Fruit fly (Drosophila melanogaster): Measurements from ENCODE around the gene CG9922.
A peak's percentile ranks its signal among the peaks of the same experiment; 100 is the strongest.

CG9922 gene

dm6 chr3R:14041647-14042046 lies 5.4 kb upstream of the CG9922 start (continued):
- TF ChIP-seq Atf-2 (GFP tag; optimal IDR thresholded peaks at IDR 0.05) (no peak), lilli (GFP tag; optimal IDR thresholded peaks at IDR 0.05) (no peak), Rx (GFP tag; IDR thresholded peaks at IDR 0.05) (no peak), Oli (tag; optimal IDR thresholded peaks at IDR 0.05) (no peak), CG4730 (GFP tag; IDR thresholded peaks at IDR 0.05) (no peak), gem (tag; optimal IDR thresholded peaks at IDR 0.05) (peak; percentile 36), CG8765 (GFP tag; IDR thresholded peaks at IDR 0.05) (no peak), CG4404 (GFP tag; IDR thresholded peaks at IDR 0.05) (no peak), CG14710 (tag; optimal IDR thresholded peaks at IDR 0.05) (peak; percentile 31), seq (GFP tag; IDR thresholded peaks at IDR 0.05) (0 out of 2 replicates have a peak, but pooled peaks have one; percentile 19), toy (GFP tag; IDR thresholded peaks at IDR 0.05) (no peak), CG1832 (GFP tag; optimal IDR thresholded peaks at IDR 0.05) (no peak), CG10321 (GFP tag; IDR thresholded peaks at IDR 0.05) (no peak), fu2 (GFP tag; optimal IDR thresholded peaks at IDR 0.05) (no peak), CG12155 (GFP tag; optimal IDR thresholded peaks at IDR 0.05) (no peak), fd96Cb (tag; optimal IDR thresholded peaks at IDR 0.05) (peak; percentile 47), pum (GFP tag; optimal IDR thresholded peaks at IDR 0.05) (no peak), grau (tag; optimal IDR thresholded peaks at IDR 0.05) (peak; percentile 21), CG12299 (tag; optimal IDR thresholded peaks at IDR 0.05) (no peak), zfh1 (GFP tag; IDR thresholded peaks at IDR 0.05) (no peak), Fer3 (tag; optimal IDR thresholded peaks at IDR 0.05) (peak; percentile 44), TFAM (GFP tag; optimal IDR thresholded peaks at IDR 0.05) (no peak), CG32532 (GFP tag; IDR thresholded peaks at IDR 0.05) (no peak), CrebB (tag; optimal IDR thresholded peaks at IDR 0.05) (no peak), trem (tag; optimal IDR thresholded peaks at IDR 0.05) (peak; percentile 8), Mrtf (GFP tag; IDR thresholded peaks at IDR 0.05) (no peak), Blimp-1 (GFP tag; optimal IDR thresholded peaks at IDR 0.05) (peak; percentile 49), Scr (GFP tag; IDR thresholded peaks at IDR 0.05; ENCODE audit: partially characterized antibody) (no peak), CG4328 (GFP tag; optimal IDR thresholded peaks at IDR 0.05) (no peak), CG7839 (tag; optimal IDR thresholded peaks at IDR 0.05) (no peak), Doc3 (GFP tag; IDR thresholded peaks at IDR 0.05; ENCODE audit: partially characterized antibody) (no peak), CG15269 (tag; optimal IDR thresholded peaks at IDR 0.05) (peak; percentile 15), HLHmδ (GFP tag; optimal IDR thresholded peaks at IDR 0.05) (no peak), gt (GFP tag; IDR thresholded peaks at IDR 0.05) (no peak), maf-S (GFP tag; optimal IDR thresholded peaks at IDR 0.05) (no peak), Sox102F (GFP tag; optimal IDR thresholded peaks at IDR 0.05) (peak; percentile 38), CG4424 (GFP tag; optimal IDR thresholded peaks at IDR 0.05) (peak; percentile 3), rib (GFP tag; IDR thresholded peaks at IDR 0.05) (no peak), CG2875 (GFP tag; optimal IDR thresholded peaks at IDR 0.05) (no peak), CG12659 (GFP tag; optimal IDR thresholded peaks at IDR 0.05) (no peak), CG8388 (GFP tag; optimal IDR thresholded peaks at IDR 0.05) (no peak), Lim3 (GFP tag; IDR thresholded peaks at IDR 0.05) (no peak), CG1792 (GFP tag; optimal IDR thresholded peaks at IDR 0.05) (no peak), row (GFP tag; IDR thresholded peaks at IDR 0.05) (peak; percentile 34; the same call in 2 of the 3 replicates), Elba2 (GFP tag; optimal IDR thresholded peaks at IDR 0.05) (no peak), CG4820 (GFP tag; optimal IDR thresholded peaks at IDR 0.05) (peak; percentile 9), BtbVII (GFP tag; optimal IDR thresholded peaks at IDR 0.05) (peak; percentile 18), CG31224 (GFP tag; IDR thresholded peaks at IDR 0.05) (no peak), bigmax (GFP tag; optimal IDR thresholded peaks at IDR 0.05) (no peak), CG34224 (GFP tag; IDR thresholded peaks at IDR 0.05; ENCODE audit: partially characterized antibody) (no peak), Trl (optimal IDR thresholded peaks at IDR 0.05) (no peak), Trl (GFP tag; optimal IDR thresholded peaks at IDR 0.05) (no peak)
